Fruit fly (Drosophila melanogaster) whole organism, embryonic: ENCODE results near the gene LSm3.

Source experiments
- ATbp ChIP-seq: fragments of 200-800 bp; sonication (Bioruptor generic); optimal IDR thresholded peaks from 2 replicates; lab custom pipeline; 2017; ENCODE audit warnings: missing biosample characterization, mild to moderate bottlenecking, missing genetic modification characterization, missing genetic modification reagents
- Atf3 ChIP-seq: fragments of 200-800 bp; sonication (Bioruptor generic); optimal IDR thresholded peaks from 3 replicates; lab custom pipeline; 2016; ENCODE audit warnings: missing biosample characterization, missing genetic modification characterization
- BEAF-32 ChIP-seq: fragments of 200-800 bp; sonication (Bioruptor generic); optimal IDR thresholded peaks from 3 replicates; lab custom pipeline; 2017; ENCODE audit warnings: missing biosample characterization, missing genetic modification characterization, mild to moderate bottlenecking, moderate library complexity, missing genetic modification reagents
- CG10431 ChIP-seq: fragments of 200-800 bp; sonication (Bioruptor generic); optimal IDR thresholded peaks from 3 replicates; lab custom pipeline; 2018; ENCODE audit warnings: missing biosample characterization, mild to moderate bottlenecking, missing genetic modification characterization
- CG10979 ChIP-seq: fragments of 200-800 bp; sonication (Bioruptor generic); optimal IDR thresholded peaks from 2 replicates; lab custom pipeline; 2018; ENCODE audit warnings: missing biosample characterization, mild to moderate bottlenecking, missing genetic modification characterization, moderate library complexity
- CG11398 ChIP-seq: fragments of 200-800 bp; sonication (Bioruptor generic); optimal IDR thresholded peaks from 2 replicates; lab custom pipeline; 2016; ENCODE audit warnings: missing biosample characterization, missing genetic modification characterization
- CG14710 ChIP-seq: fragments of 200-800 bp; sonication (Bioruptor generic); optimal IDR thresholded peaks from 3 replicates; lab custom pipeline; 2019; ENCODE audit warnings: missing biosample characterization, mild to moderate bottlenecking, missing genetic modification characterization, moderate library complexity
- CG14860 ChIP-seq: fragments of 200-800 bp; sonication (Bioruptor generic); IDR thresholded peaks from 3 replicates; pipeline ENCODE4 v1.3.6; 2022; ENCODE audit warnings: missing biosample characterization, missing genetic modification characterization; ENCODE audit not compliant: partially characterized antibody
- CG16813 ChIP-seq: fragments of 200-800 bp; sonication (Bioruptor generic); IDR thresholded peaks from 3 replicates; pipeline ENCODE4 v1.3.6; 2022; ENCODE audit warnings: missing biosample characterization, missing genetic modification characterization; ENCODE audit not compliant: partially characterized antibody
- CG17385 ChIP-seq: fragments of 200-800 bp; sonication (Bioruptor generic); optimal IDR thresholded peaks from 3 replicates; lab custom pipeline; 2018; ENCODE audit warnings: missing biosample characterization, mild to moderate bottlenecking, missing genetic modification characterization
- CG18011 ChIP-seq: fragments of 200-800 bp; sonication (Bioruptor generic); optimal IDR thresholded peaks from 2 replicates; lab custom pipeline; 2017; ENCODE audit warnings: missing biosample characterization, missing genetic modification characterization, mild to moderate bottlenecking, moderate library complexity, missing genotype
- CG32532 ChIP-seq: fragments of 200-800 bp; sonication (Bioruptor generic); IDR thresholded peaks from 2 replicates; pipeline ENCODE4 v1.3.6; 2022; ENCODE audit warnings: missing biosample characterization, missing genetic modification characterization
- CG3281 ChIP-seq: fragments of 200-800 bp; sonication (Bioruptor generic); optimal IDR thresholded peaks from 3 replicates; lab custom pipeline; 2017; ENCODE audit warnings: missing biosample characterization, mild to moderate bottlenecking, missing genetic modification characterization
- CG3726 ChIP-seq: fragments of 200-800 bp; sonication (Bioruptor generic); IDR thresholded peaks from 3 replicates; pipeline ENCODE4, ENCODE4 v1.3.6; 2022; ENCODE audit warnings: missing biosample characterization, missing genetic modification characterization
- CG3847 ChIP-seq: fragments of 200-800 bp; sonication (Bioruptor generic); IDR thresholded peaks from 2 replicates; pipeline ENCODE4 v1.3.6; 2022; ENCODE audit warnings: missing biosample characterization, missing genetic modification characterization
- CG7372 ChIP-seq: fragments of 200-800 bp; sonication (Bioruptor generic); IDR thresholded peaks from 2 replicates; pipeline ENCODE4 v1.3.6; 2022; ENCODE audit warnings: missing biosample characterization, missing genetic modification characterization
- CG8388 ChIP-seq: fragments of 200-800 bp; sonication (Bioruptor generic); optimal IDR thresholded peaks from 2 replicates; lab custom pipeline; 2019; ENCODE audit warnings: missing biosample characterization, mild to moderate bottlenecking, missing genetic modification characterization, moderate library complexity
- Doc2 ChIP-seq: fragments of 200-800 bp; sonication (Bioruptor generic); IDR thresholded peaks from 2 replicates; pipeline ENCODE4 v1.3.6; 2022; ENCODE audit warnings: missing biosample characterization, missing genetic modification characterization
- HLH4C ChIP-seq: fragments of 200-800 bp; sonication (Bioruptor generic); IDR thresholded peaks from 3 replicates; pipeline ENCODE4 v1.3.6; 2022; ENCODE audit warnings: missing biosample characterization, missing genetic modification characterization; ENCODE audit not compliant: partially characterized antibody
- MBD-R2 ChIP-seq: fragments of 200-800 bp; sonication (Bioruptor generic); IDR thresholded peaks from 2 replicates; pipeline ENCODE4 v1.3.6; 2022; ENCODE audit warnings: missing biosample characterization, missing genetic modification characterization
- Mad ChIP-seq: fragments of 200-800 bp; sonication (Bioruptor generic); optimal IDR thresholded peaks from 2 replicates; lab custom pipeline; 2016; ENCODE audit warnings: missing biosample characterization, missing genetic modification characterization
- Meics ChIP-seq: fragments of 200-800 bp; sonication (Bioruptor generic); optimal IDR thresholded peaks from 2 replicates; lab custom pipeline; 2017; ENCODE audit warnings: missing biosample characterization, mild to moderate bottlenecking, missing genetic modification characterization
- NK7.1 ChIP-seq: fragments of 200-800 bp; sonication (Bioruptor generic); optimal IDR thresholded peaks from 3 replicates; lab custom pipeline; 2016; ENCODE audit warnings: missing biosample characterization, missing genetic modification characterization
- NfI ChIP-seq: fragments of 200-800 bp; sonication (Bioruptor generic); optimal IDR thresholded peaks from 3 replicates; lab custom pipeline; 2018; ENCODE audit warnings: missing biosample characterization, mild to moderate bottlenecking, missing genetic modification characterization, moderate library complexity
- Ravus ChIP-seq: fragments of 200-800 bp; sonication (Bioruptor generic); IDR thresholded peaks from 2 replicates; pipeline ENCODE4 v1.3.6; 2022; ENCODE audit warnings: missing biosample characterization, missing genetic modification characterization
- Sin3A ChIP-seq: fragments of >200 bp; optimal IDR thresholded peaks from 2 replicates; lab custom pipeline; 2018
- Six4 ChIP-seq: fragments of 200-800 bp; sonication (Bioruptor generic); optimal IDR thresholded peaks from 2 replicates; lab custom pipeline; 2016; ENCODE audit warnings: missing biosample characterization, missing genetic modification characterization
- Trl ChIP-seq, 3 experiments: fragments of >200 bp in 2 of 3; fragments of 200-800 bp in 1 of 3; sonication (Bioruptor generic) in 1 of 3; optimal IDR thresholded peaks; 2 replicates in 1 of 3; 3 replicates in 2 of 3; lab custom pipeline; 2016 to 2017; ENCODE audit warnings: missing biosample characterization in 1 of 3, missing genetic modification characterization in 1 of 3
- Usf ChIP-seq: fragments of 200-800 bp; sonication (Bioruptor generic); optimal IDR thresholded peaks from 2 replicates; lab custom pipeline; 2017; ENCODE audit warnings: missing genotype, missing biosample characterization, missing genetic modification characterization
- al ChIP-seq: fragments of 200-800 bp; sonication (Bioruptor generic); IDR thresholded peaks from 2 replicates; pipeline ENCODE4 v1.3.6; 2022; ENCODE audit warnings: missing biosample characterization, missing genetic modification characterization
- ara ChIP-seq: fragments of 200-800 bp; sonication (Bioruptor generic); IDR thresholded peaks from 2 replicates; pipeline ENCODE4 v1.3.6; 2022; ENCODE audit warnings: missing biosample characterization, missing genetic modification characterization
- ash1 ChIP-seq: fragments of 200-800 bp; sonication (Bioruptor generic); optimal IDR thresholded peaks from 2 replicates; lab custom pipeline; 2018; ENCODE audit warnings: missing biosample characterization, mild to moderate bottlenecking, missing genetic modification characterization
- cas ChIP-seq: fragments of 200-800 bp; sonication (Bioruptor generic); IDR thresholded peaks from 2 replicates; pipeline ENCODE4 v1.3.6; 2022; ENCODE audit warnings: missing biosample characterization, missing genetic modification characterization
- corto ChIP-seq: fragments of 200-800 bp; sonication (Bioruptor generic); optimal IDR thresholded peaks from 2 replicates; lab custom pipeline; 2016; ENCODE audit warnings: missing biosample characterization, mild to moderate bottlenecking, missing genetic modification characterization, moderate library complexity
- crp ChIP-seq, 2 experiments: fragments of 200-800 bp; sonication (Bioruptor generic); optimal IDR thresholded peaks; 2 replicates in 1 of 2; 3 replicates in 1 of 2; lab custom pipeline; 2017; ENCODE audit warnings: missing biosample characterization in 2 of 2, missing genetic modification characterization in 2 of 2, mild to moderate bottlenecking in 1 of 2, moderate library complexity in 1 of 2
- dan ChIP-seq: fragments of 200-800 bp; sonication (Bioruptor generic); IDR thresholded peaks from 2 replicates; pipeline ENCODE4 v1.3.6; 2022; ENCODE audit warnings: missing biosample characterization, missing genetic modification characterization
- dati ChIP-seq: fragments of 200-800 bp; sonication (Bioruptor generic); IDR thresholded peaks from 2 replicates; pipeline ENCODE4 v1.3.6; 2022; ENCODE audit warnings: missing biosample characterization, missing genetic modification characterization
- esg ChIP-seq: fragments of 200-800 bp; sonication (Bioruptor generic); conservative IDR thresholded peaks from 2 replicates; pipeline ENCODE4 v1.3.6; 2022; ENCODE audit warnings: missing biosample characterization, missing genetic modification characterization
- ftz-f1 ChIP-seq: fragments of 200-800 bp; sonication (Bioruptor generic); optimal IDR thresholded peaks from 2 replicates; lab custom pipeline; 2016; ENCODE audit warnings: missing biosample characterization, missing genetic modification characterization
- gcm ChIP-seq: fragments of 200-800 bp; sonication (Bioruptor generic); optimal IDR thresholded peaks from 2 replicates; lab custom pipeline; 2019; ENCODE audit warnings: missing biosample characterization, mild to moderate bottlenecking, missing genetic modification characterization, moderate library complexity
- jumu ChIP-seq: fragments of 200-800 bp; sonication (Bioruptor generic); optimal IDR thresholded peaks from 3 replicates; lab custom pipeline; 2016; ENCODE audit warnings: missing biosample characterization, missing genetic modification characterization
- klu ChIP-seq: fragments of 200-800 bp; sonication (Bioruptor generic); IDR thresholded peaks from 2 replicates; pipeline ENCODE4 v1.3.6; 2022; ENCODE audit warnings: missing biosample characterization, missing genetic modification characterization
- lbe ChIP-seq: fragments of 200-800 bp; sonication (Bioruptor generic); optimal IDR thresholded peaks from 2 replicates; lab custom pipeline; 2016; ENCODE audit warnings: missing biosample characterization, mild to moderate bottlenecking, missing genetic modification characterization
- luna ChIP-seq: fragments of 200-800 bp; sonication (Bioruptor generic); optimal IDR thresholded peaks from 2 replicates; lab custom pipeline; 2016; ENCODE audit warnings: missing biosample characterization, missing genetic modification characterization
- maf-S ChIP-seq: fragments of 200-800 bp; sonication (Bioruptor generic); optimal IDR thresholded peaks from 2 replicates; lab custom pipeline; 2016; ENCODE audit warnings: missing biosample characterization, missing genetic modification characterization
- onecut ChIP-seq: fragments of 200-800 bp; sonication (Bioruptor generic); IDR thresholded peaks from 2 replicates; pipeline ENCODE4 v1.3.6; 2022; ENCODE audit warnings: missing biosample characterization, missing genetic modification characterization
- pfk ChIP-seq: fragments of 200-800 bp; sonication (Bioruptor generic); optimal IDR thresholded peaks from 2 replicates; lab custom pipeline; 2018; ENCODE audit warnings: missing biosample characterization, mild to moderate bottlenecking, missing genetic modification characterization, moderate library complexity
- sisA ChIP-seq: fragments of 200-800 bp; sonication (Bioruptor generic); IDR thresholded peaks from 2 replicates; pipeline ENCODE4 v1.3.6; 2022; ENCODE audit warnings: missing biosample characterization, missing genetic modification characterization
- tio ChIP-seq: fragments of 200-800 bp; sonication (Bioruptor generic); optimal IDR thresholded peaks from 2 replicates; lab custom pipeline; 2017; ENCODE audit warnings: missing biosample characterization, missing genetic modification characterization, inconsistent platforms
- trem ChIP-seq: fragments of 200-800 bp; optimal IDR thresholded peaks from 3 replicates; lab custom pipeline; 2019; ENCODE audit warnings: missing biosample characterization, mild to moderate bottlenecking, missing genetic modification characterization, moderate library complexity
- tup ChIP-seq: fragments of 200-800 bp; sonication (Bioruptor generic); optimal IDR thresholded peaks from 2 replicates; lab custom pipeline; 2016; ENCODE audit warnings: missing biosample characterization, mild to moderate bottlenecking, missing genetic modification characterization, moderate library complexity
- vnd ChIP-seq: fragments of 200-800 bp; sonication (Bioruptor generic); IDR thresholded peaks from 3 replicates; pipeline ENCODE4 v1.3.6; 2022; ENCODE audit warnings: missing biosample characterization, missing genetic modification characterization; ENCODE audit not compliant: partially characterized antibody

LSm3 gene

dm6 chr3R:23995460-23995859 is 602 bp upstream of the LSm3 start, which contains the start of gene CG33108 (continued):
- no peak for TF ChIP-seq Trl (optimal IDR thresholded peaks at IDR 0.05; lab: Kevin White, UChicago)
- TF ChIP-seq Trl (GFP tag; optimal IDR thresholded peaks at IDR 0.05; lab: Kevin White, UChicago) = no peak
- no peak for TF ChIP-seq CG3726 (GFP tag; lab: Robert Waterston, UW)
- TF ChIP-seq Meics = no peak
- no peak for TF ChIP-seq CG3281 (GFP tag; lab: Kevin White, UChicago)
- TF ChIP-seq CG8388 (GFP tag; lab: Kevin White, UChicago) = no peak
- TF ChIP-seq ftz-f1 (GFP tag; lab: Kevin White, UChicago) = no peak
- TF ChIP-seq CG10979 (tag; lab: Kevin White, UChicago) = no peak
- TF ChIP-seq tup (GFP tag; lab: Kevin White, UChicago) = no peak
- no peak for TF ChIP-seq Atf3 (GFP tag; lab: Kevin White, UChicago)
- TF ChIP-seq crp (GFP tag; optimal IDR thresholded peaks at IDR 0.05; lab: Kevin White, UChicago) = peak; percentile 10 to 78
- no peak for TF ChIP-seq tio (GFP tag; lab: Kevin White, UChicago)
- TF ChIP-seq CG14860 (GFP tag; lab: Robert Waterston, UW) = no peak
- no peak for TF ChIP-seq vnd (GFP tag; lab: Robert Waterston, UW)
- no peak for TF ChIP-seq CG3847
- no peak for TF ChIP-seq CG10431
- no peak for TF ChIP-seq CG18011 (GFP tag; lab: Kevin White, UChicago)
- no peak for TF ChIP-seq ATbp
- TF ChIP-seq lbe (GFP tag; lab: Kevin White, UChicago) = no peak
- TF ChIP-seq Ravus (GFP tag; lab: Robert Waterston, UW) = no peak
- no peak for TF ChIP-seq NfI
- TF ChIP-seq corto (GFP tag; lab: Kevin White, UChicago) = no peak
- TF ChIP-seq trem (tag; lab: Kevin White, UChicago) = no peak
- TF ChIP-seq dan (GFP tag; lab: Robert Waterston, UW) = no peak
- TF ChIP-seq ara = no peak
- TF ChIP-seq sisA (GFP tag; lab: Robert Waterston, UW) = no peak
- no peak for TF ChIP-seq CG32532 (GFP tag; lab: Robert Waterston, UW)
- no peak for TF ChIP-seq gcm (GFP tag; lab: Kevin White, UChicago)
- TF ChIP-seq CG14710 (tag; lab: Kevin White, UChicago) = no peak
- no peak for TF ChIP-seq dati
- no peak for TF ChIP-seq maf-S
- TF ChIP-seq CG7372 (GFP tag; lab: Robert Waterston, UW) = no peak
- TF ChIP-seq jumu (GFP tag; lab: Kevin White, UChicago) = no peak
- TF ChIP-seq al (GFP tag; lab: Robert Waterston, UW) = no peak
- no peak for TF ChIP-seq cas (GFP tag; lab: Robert Waterston, UW)
- TF ChIP-seq CG16813 (GFP tag; lab: Robert Waterston, UW) = no peak
- no peak for TF ChIP-seq Usf (GFP tag; lab: Kevin White, UChicago)
- TF ChIP-seq Six4 (GFP tag; lab: Kevin White, UChicago) = no peak
- no peak for TF ChIP-seq CG17385 (GFP tag; lab: Kevin White, UChicago)
- no peak for TF ChIP-seq pfk (GFP tag; lab: Kevin White, UChicago)
- TF ChIP-seq Sin3A = no peak
- TF ChIP-seq Doc2 (GFP tag; lab: Robert Waterston, UW) = no peak
- no peak for TF ChIP-seq CG11398 (GFP tag; lab: Kevin White, UChicago)
- no peak for TF ChIP-seq HLH4C (GFP tag; lab: Robert Waterston, UW)
- TF ChIP-seq klu = no peak
- peak; percentile 38; the same call in 1 of the 2 replicates for TF ChIP-seq MBD-R2
- TF ChIP-seq esg (GFP tag; lab: Robert Waterston, UW) = no peak
- TF ChIP-seq NK7.1 (GFP tag; lab: Kevin White, UChicago) = no peak
- TF ChIP-seq onecut = no peak
- peak; percentile 7 for TF ChIP-seq BEAF-32 (GFP tag; lab: Kevin White, UChicago)
- TF ChIP-seq Mad (GFP tag; lab: Kevin White, UChicago) = no peak
- TF ChIP-seq luna (GFP tag; lab: Kevin White, UChicago) = no peak
- no peak for TF ChIP-seq ash1 (GFP tag; lab: Kevin White, UChicago)
